Fruit fly (Drosophila melanogaster) whole organism, embryonic: Measurements from ENCODE around the gene CG15390.

Source experiments
- Aef1 ChIP-seq: fragments of 200-800 bp; sonication (Bioruptor generic); IDR thresholded peaks from 3 replicates; pipeline ENCODE4 v1.3.6; 2022; ENCODE audit warnings: missing biosample characterization, missing genetic modification characterization
- Antp ChIP-seq: fragments of 200-800 bp; sonication (Bioruptor generic); optimal IDR thresholded peaks from 3 replicates; lab custom pipeline; 2016; ENCODE audit warnings: missing biosample characterization, missing genetic modification characterization
- B-H2 ChIP-seq: fragments of 200-800 bp; sonication (Bioruptor generic); optimal IDR thresholded peaks from 2 replicates; lab custom pipeline; 2018; ENCODE audit warnings: missing biosample characterization, mild to moderate bottlenecking, missing genetic modification characterization
- Bdp1 ChIP-seq: fragments of 200-800 bp; sonication (Bioruptor generic); optimal IDR thresholded peaks from 3 replicates; lab custom pipeline; 2016; ENCODE audit warnings: missing biosample characterization, missing genetic modification characterization
- Bgb ChIP-seq: fragments of 200-800 bp; sonication (Bioruptor generic); IDR thresholded peaks from 2 replicates; pipeline ENCODE4 v1.3.6; 2022; ENCODE audit warnings: missing biosample characterization, missing genetic modification characterization; ENCODE audit not compliant: partially characterized antibody
- CG10147 ChIP-seq: fragments of 200-800 bp; sonication (Bioruptor generic); optimal IDR thresholded peaks from 2 replicates; lab custom pipeline; 2019; ENCODE audit warnings: missing biosample characterization, mild to moderate bottlenecking, missing genetic modification characterization, moderate library complexity
- CG11093 ChIP-seq: fragments of 200-800 bp; sonication (Bioruptor generic); IDR thresholded peaks from 3 replicates; pipeline ENCODE4 v1.3.6; 2022; ENCODE audit warnings: missing biosample characterization, missing genetic modification characterization
- CG11247 ChIP-seq: fragments of 200-800 bp; sonication (Bioruptor generic); IDR thresholded peaks from 2 replicates; pipeline ENCODE4 v1.3.6; 2022; ENCODE audit warnings: missing biosample characterization, missing genetic modification characterization
- CG11456 ChIP-seq: fragments of 200-800 bp; sonication (Bioruptor generic); IDR thresholded peaks from 3 replicates; pipeline ENCODE4 v1.3.6; 2022; ENCODE audit warnings: missing biosample characterization, missing genetic modification characterization
- CG1233 ChIP-seq: fragments of 200-800 bp; sonication (Bioruptor generic); optimal IDR thresholded peaks from 4 replicates; lab custom pipeline; 2018; ENCODE audit warnings: missing biosample characterization, mild to moderate bottlenecking, missing genetic modification characterization
- CG15601 ChIP-seq: fragments of 200-800 bp; sonication (Bioruptor generic); optimal IDR thresholded peaks from 3 replicates; lab custom pipeline; 2019; ENCODE audit warnings: missing biosample characterization, mild to moderate bottlenecking, missing genetic modification characterization, moderate library complexity
- CG16813 ChIP-seq: fragments of 200-800 bp; sonication (Bioruptor generic); IDR thresholded peaks from 3 replicates; pipeline ENCODE4 v1.3.6; 2022; ENCODE audit warnings: missing biosample characterization, missing genetic modification characterization; ENCODE audit not compliant: partially characterized antibody
- CG16815 ChIP-seq: fragments of 200-800 bp; sonication (Bioruptor generic); optimal IDR thresholded peaks from 3 replicates; lab custom pipeline; 2017; ENCODE audit warnings: missing biosample characterization, mild to moderate bottlenecking, missing genetic modification characterization
- CG1832 ChIP-seq: fragments of 200-800 bp; sonication (Bioruptor generic); optimal IDR thresholded peaks from 2 replicates; lab custom pipeline; 2017; ENCODE audit warnings: missing biosample characterization, mild to moderate bottlenecking, missing genetic modification characterization, inconsistent platforms
- CG18476 ChIP-seq: fragments of 200-800 bp; sonication (Bioruptor generic); optimal IDR thresholded peaks from 2 replicates; lab custom pipeline; 2016; ENCODE audit warnings: missing biosample characterization, mild to moderate bottlenecking, missing genetic modification characterization
- CG18764 ChIP-seq: fragments of 200-800 bp; sonication (Bioruptor generic); optimal IDR thresholded peaks from 3 replicates; lab custom pipeline; 2016; ENCODE audit warnings: missing biosample characterization, missing genetic modification characterization
- CG2129 ChIP-seq: fragments of 200-800 bp; sonication (Bioruptor generic); IDR thresholded peaks from 2 replicates; pipeline ENCODE4 v1.3.6; 2022; ENCODE audit warnings: missing biosample characterization, missing genetic modification characterization; ENCODE audit not compliant: partially characterized antibody
- CG2199 ChIP-seq: fragments of 200-800 bp; sonication (Bioruptor generic); IDR thresholded peaks from 3 replicates; pipeline ENCODE4 v1.3.6; 2022; ENCODE audit warnings: missing biosample characterization, missing genetic modification characterization
- CG33213 ChIP-seq: fragments of 200-800 bp; sonication (Bioruptor generic); optimal IDR thresholded peaks from 3 replicates; lab custom pipeline; 2016; ENCODE audit warnings: missing biosample characterization, missing genetic modification characterization
- CG3407 ChIP-seq: fragments of 200-800 bp; sonication (Bioruptor generic); optimal IDR thresholded peaks from 2 replicates; lab custom pipeline; 2018; ENCODE audit warnings: missing biosample characterization, mild to moderate bottlenecking, missing genetic modification characterization
- CG34422 ChIP-seq: fragments of 200-800 bp; sonication (Bioruptor generic); IDR thresholded peaks from 3 replicates; pipeline ENCODE4 v1.3.6; 2022; ENCODE audit warnings: missing biosample characterization, missing genetic modification characterization
- CG3726 ChIP-seq: fragments of 200-800 bp; sonication (Bioruptor generic); IDR thresholded peaks from 3 replicates; pipeline ENCODE4, ENCODE4 v1.3.6; 2022; ENCODE audit warnings: missing biosample characterization, missing genetic modification characterization
- CG6791 ChIP-seq: fragments of 200-800 bp; sonication (Bioruptor generic); IDR thresholded peaks from 3 replicates; pipeline ENCODE4 v1.3.6; 2022; ENCODE audit warnings: missing biosample characterization, missing genetic modification characterization; ENCODE audit not compliant: partially characterized antibody
- CG8765 ChIP-seq: fragments of 200-800 bp; sonication (Bioruptor generic); IDR thresholded peaks from 2 replicates; pipeline ENCODE4 v1.3.6; 2022; ENCODE audit warnings: missing biosample characterization, missing genetic modification characterization
- CG9932 ChIP-seq: fragments of 200-800 bp; sonication (Bioruptor generic); IDR thresholded peaks from 2 replicates; pipeline ENCODE4 v1.3.6; 2022; ENCODE audit warnings: missing biosample characterization, missing genetic modification characterization
- Fer3 ChIP-seq: fragments of 200-800 bp; sonication (Bioruptor generic); optimal IDR thresholded peaks from 2 replicates; lab custom pipeline; 2018; ENCODE audit warnings: missing biosample characterization, mild to moderate bottlenecking, missing genetic modification characterization, moderate library complexity
- H15 ChIP-seq: fragments of 200-800 bp; sonication (Bioruptor generic); IDR thresholded peaks from 3 replicates; pipeline ENCODE4 v1.3.6; 2022; ENCODE audit warnings: missing biosample characterization, missing genetic modification characterization
- HLHmδ ChIP-seq: fragments of 200-800 bp; sonication (Bioruptor generic); optimal IDR thresholded peaks from 2 replicates; lab custom pipeline; 2018; ENCODE audit warnings: missing biosample characterization, mild to moderate bottlenecking, missing genetic modification characterization, moderate library complexity
- Hr3 ChIP-seq: fragments of 200-800 bp; sonication (Bioruptor generic); optimal IDR thresholded peaks from 3 replicates; lab custom pipeline; 2016; ENCODE audit warnings: missing biosample characterization, missing genetic modification characterization
- Ssrp ChIP-seq: fragments of 200-800 bp; sonication (Bioruptor generic); optimal IDR thresholded peaks from 2 replicates; lab custom pipeline; 2018; ENCODE audit warnings: missing biosample characterization, mild to moderate bottlenecking, missing genetic modification characterization, moderate library complexity
- YL-1 ChIP-seq: fragments of 200-800 bp; sonication (Bioruptor generic); optimal IDR thresholded peaks from 3 replicates; lab custom pipeline; 2017; ENCODE audit warnings: missing biosample characterization, mild to moderate bottlenecking, missing genetic modification characterization
- bcd ChIP-seq: fragments of 200-800 bp; sonication (Bioruptor generic); optimal IDR thresholded peaks from 2 replicates; lab custom pipeline; 2017; ENCODE audit warnings: missing biosample characterization, mild to moderate bottlenecking, missing genetic modification characterization
- crol ChIP-seq: fragments of 200-800 bp; sonication (Bioruptor generic); IDR thresholded peaks from 2 replicates; pipeline ENCODE4 v1.3.6; 2022; ENCODE audit warnings: missing biosample characterization, missing genetic modification characterization
- dmrt11E ChIP-seq: fragments of 200-800 bp; sonication (Bioruptor generic); optimal IDR thresholded peaks from 3 replicates; lab custom pipeline; 2018; ENCODE audit warnings: missing biosample characterization, mild to moderate bottlenecking, missing genetic modification characterization, moderate library complexity
- fd64A ChIP-seq: fragments of 200-800 bp; sonication (Bioruptor generic); optimal IDR thresholded peaks from 3 replicates; lab custom pipeline; 2018; ENCODE audit warnings: missing biosample characterization, mild to moderate bottlenecking, missing genetic modification characterization
- hbn ChIP-seq: fragments of 200-800 bp; sonication (Bioruptor generic); IDR thresholded peaks from 2 replicates; pipeline ENCODE4 v1.3.6; 2022; ENCODE audit warnings: missing biosample characterization, missing genetic modification characterization; ENCODE audit not compliant: partially characterized antibody
- ind ChIP-seq: fragments of 200-800 bp; sonication (Bioruptor generic); optimal IDR thresholded peaks from 3 replicates; lab custom pipeline; 2016; ENCODE audit warnings: missing biosample characterization, missing genetic modification characterization
- kay ChIP-seq: fragments of 200-800 bp; sonication (Bioruptor generic); optimal IDR thresholded peaks from 2 replicates; lab custom pipeline; 2016; ENCODE audit warnings: missing biosample characterization, missing genetic modification characterization
- lilli ChIP-seq: fragments of 200-800 bp; sonication (Bioruptor generic); optimal IDR thresholded peaks from 3 replicates; lab custom pipeline; 2016; ENCODE audit warnings: missing biosample characterization, missing genetic modification characterization
- pan ChIP-seq, 4 experiments: fragments of >200 bp in 3 of 4; fragments of 200-800 bp in 1 of 4; sonication (Bioruptor generic) in 1 of 4; optimal IDR thresholded peaks in 3 of 4; IDR thresholded peaks in 1 of 4; 2 replicates each; pipeline versions ENCODE4 v1.3.6 to Lab custom; 2017 to 2022; ENCODE audit warnings: missing biosample characterization in 2 of 4, missing genetic modification characterization in 2 of 4, mixed read lengths in 1 of 4
- pb ChIP-seq: fragments of 200-800 bp; sonication (Bioruptor generic); optimal IDR thresholded peaks from 3 replicates; lab custom pipeline; 2016; ENCODE audit warnings: missing biosample characterization, missing genetic modification characterization
- ro ChIP-seq: fragments of 200-800 bp; sonication (Bioruptor generic); IDR thresholded peaks from 2 replicates; pipeline ENCODE4 v1.3.6; 2022; ENCODE audit warnings: missing biosample characterization, missing genetic modification characterization
- row ChIP-seq: fragments of 200-800 bp; sonication (Bioruptor generic); IDR thresholded peaks from 3 replicates; pipeline ENCODE4 v1.3.6; 2022; ENCODE audit warnings: missing biosample characterization, missing genetic modification characterization
- shn ChIP-seq: fragments of 200-800 bp; sonication (Bioruptor generic); optimal IDR thresholded peaks from 3 replicates; lab custom pipeline; 2016; ENCODE audit warnings: missing biosample characterization, missing genetic modification characterization
- sim ChIP-seq: fragments of 200-800 bp; sonication (Bioruptor generic); IDR thresholded peaks from 2 replicates; pipeline ENCODE4 v1.3.6; 2022; ENCODE audit warnings: missing biosample characterization, missing genetic modification characterization
- sima ChIP-seq: fragments of 200-800 bp; sonication (Bioruptor generic); optimal IDR thresholded peaks from 2 replicates; lab custom pipeline; 2016; ENCODE audit warnings: missing biosample characterization, missing genetic modification characterization
- tio ChIP-seq: fragments of 200-800 bp; sonication (Bioruptor generic); optimal IDR thresholded peaks from 2 replicates; lab custom pipeline; 2017; ENCODE audit warnings: missing biosample characterization, missing genetic modification characterization, inconsistent platforms
- tx ChIP-seq: fragments of 200-800 bp; sonication (Bioruptor generic); optimal IDR thresholded peaks from 2 replicates; lab custom pipeline; 2016; ENCODE audit warnings: missing biosample characterization, missing genetic modification characterization
- yki ChIP-seq: fragments of >200 bp; optimal IDR thresholded peaks from 3 replicates; lab custom pipeline; 2018
- zen ChIP-seq: fragments of 200-800 bp; sonication (Bioruptor generic); optimal IDR thresholded peaks from 3 replicates; lab custom pipeline; 2018; ENCODE audit warnings: missing biosample characterization, mild to moderate bottlenecking, missing genetic modification characterization, moderate library complexity
- zfh2 ChIP-seq: fragments of 200-800 bp; sonication (Bioruptor generic); optimal IDR thresholded peaks from 2 replicates; lab custom pipeline; 2016; ENCODE audit warnings: missing biosample characterization, missing genetic modification characterization

CG15390 gene

dm6 chr2L:2380805-2381204, 6.3 kb downstream of the CG15390 start, which contains the start of gene Eogt (continued):
- TF ChIP-seq ind (GFP tag; lab: Kevin White, UChicago) (peak; percentile 85), kay (peak; percentile 84), Bgb (GFP tag; lab: Robert Waterston, UW) (no peak), YL-1 (peak; percentile 76), CG8765 (peak; percentile 97), CG16813 (GFP tag; lab: Robert Waterston, UW) (no peak), CG11456 (GFP tag; lab: Robert Waterston, UW) (peak; percentile 96), lilli (peak; percentile 92), Antp (GFP tag; lab: Kevin White, UChicago) (peak; percentile 45), ro (GFP tag; lab: Robert Waterston, UW) (peak; percentile 92), CG1832 (GFP tag; lab: Kevin White, UChicago) (no peak), B-H2 (GFP tag; lab: Kevin White, UChicago) (peak; percentile 77), CG1233 (GFP tag; lab: Kevin White, UChicago) (peak; percentile 86), bcd (GFP tag; lab: Kevin White, UChicago) (peak; percentile 96), Ssrp (peak; percentile 96), fd64A (GFP tag; lab: Kevin White, UChicago) (peak; percentile 33), zfh2 (GFP tag; lab: Kevin White, UChicago) (peak; percentile 78), CG2199 (GFP tag; lab: Robert Waterston, UW) (peak; percentile 96), tio (peak; percentile 88), hbn (GFP tag; lab: Robert Waterston, UW) (no peak), CG6791 (GFP tag; lab: Robert Waterston, UW) (0 out of 3 replicates have a peak, but pooled peaks have one; percentile 1), Hr3 (GFP tag; lab: Kevin White, UChicago) (peak; percentile 94), zen (tag; lab: Kevin White, UChicago) (peak; percentile 96), row (GFP tag; lab: Robert Waterston, UW) (peak; percentile 99), sim (peak; percentile 92), shn (GFP tag; lab: Kevin White, UChicago) (peak; percentile 57), pb (no peak), sima (GFP tag; lab: Kevin White, UChicago) (no peak), CG15601 (tag; lab: Kevin White, UChicago) (peak; percentile 91), pan (optimal IDR thresholded peaks at IDR 0.05; lab: Kevin White, UChicago) (no peak), pan (GFP tag; optimal IDR thresholded peaks at IDR 0.05 in 1 of 2, IDR thresholded peaks at IDR 0.05 in 1 of 2) (peak in 1 of 2 experiments; percentile 98), Fer3 (tag; lab: Kevin White, UChicago) (peak; percentile 89), CG18764 (GFP tag; lab: Kevin White, UChicago) (peak; percentile 82), CG3726 (GFP tag; lab: Robert Waterston, UW) (peak; percentile 95), CG10147 (GFP tag; lab: Kevin White, UChicago) (peak; percentile 85), yki (no peak), Aef1 (peak; percentile 97), crol (GFP tag; lab: Robert Waterston, UW) (peak; percentile 54; the same call in 1 of the 2 replicates), CG11093 (GFP tag; lab: Robert Waterston, UW) (peak; percentile 96), CG18476 (GFP tag; lab: Kevin White, UChicago) (peak; percentile 86), CG2129 (GFP tag; lab: Robert Waterston, UW) (no peak), H15 (GFP tag; lab: Robert Waterston, UW) (peak; percentile 95), CG9932 (GFP tag; lab: Robert Waterston, UW) (peak; percentile 95), CG11247 (GFP tag; lab: Robert Waterston, UW) (peak; percentile 92), HLHmδ (no peak), CG16815 (GFP tag; lab: Kevin White, UChicago) (peak; percentile 95), CG34422 (GFP tag; lab: Robert Waterston, UW) (peak; percentile 98), CG3407 (peak; percentile 86), Bdp1 (peak; percentile 68), CG33213 (GFP tag; lab: Kevin White, UChicago) (peak; percentile 48), tx (GFP tag; lab: Kevin White, UChicago) (peak; percentile 37), dmrt11E (peak; percentile 98)
